Fruit fly (Drosophila melanogaster): ENCODE results near the gene Bcs1.

dm6 chr2L:10232827-10233226 lies 10.4 kb downstream of the Bcs1 start:
- no peak for TF ChIP-seq Eip75B (GFP tag; optimal IDR thresholded peaks at IDR 0.05)
- TF ChIP-seq Blimp-1 (GFP tag; optimal IDR thresholded peaks at IDR 0.05) = no peak
- TF ChIP-seq CG7368 (GFP tag; optimal IDR thresholded peaks at IDR 0.05) = no peak
- no peak for TF ChIP-seq Met (GFP tag; optimal IDR thresholded peaks at IDR 0.05)
- TF ChIP-seq svp (GFP tag) = no peak
- TF ChIP-seq CG6163 (GFP tag; IDR thresholded peaks at IDR 0.05) = no peak
- TF ChIP-seq Sox14 (GFP tag; optimal IDR thresholded peaks at IDR 0.05) = no peak
- TF ChIP-seq pdm3 (GFP tag; optimal IDR thresholded peaks at IDR 0.05) = no peak
- TF ChIP-seq Sox15 (GFP tag; optimal IDR thresholded peaks at IDR 0.05) = no peak
